Worm (Caenorhabditis elegans): ENCODE measurements around the gene C04G2.10.
A peak's percentile ranks its signal among the peaks of the same experiment; 100 is the strongest.

The C04G2.10 gene

DNA sequence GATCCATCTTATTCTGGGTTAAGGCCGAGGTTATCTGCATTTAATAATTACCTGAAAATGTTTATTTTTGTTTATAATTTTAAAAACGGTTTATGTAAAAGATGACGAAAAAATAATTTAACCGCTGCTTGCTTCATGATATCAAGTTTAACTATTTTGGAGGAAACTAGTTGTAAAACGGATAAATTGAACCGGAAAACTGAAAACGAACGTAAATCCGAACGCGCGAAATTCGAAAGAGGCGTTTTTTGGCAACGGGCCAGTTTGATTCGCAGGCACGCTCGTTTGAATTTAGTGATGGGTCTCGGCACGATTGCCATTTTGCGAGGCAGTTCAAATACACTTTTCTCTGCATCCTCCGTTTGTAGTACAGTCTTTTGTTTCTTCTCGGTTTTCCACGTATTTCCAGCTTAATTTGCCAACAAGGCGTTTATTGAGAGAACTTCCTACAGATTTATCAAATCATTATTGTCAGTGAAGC lies 13.7 kb downstream of the C04G2.10 start, which contains the start of the genes gtbp-1 and K08F4.3 (continued):
- TF ChIP-seq nhr-71 (tag; optimal IDR thresholded peaks at IDR 0.05) (peak; percentile 78), lin-13 (GFP tag; optimal IDR thresholded peaks at IDR 0.05) (peak; percentile 68), jun-1 (tag; optimal IDR thresholded peaks at IDR 0.05) (peak; percentile 53), tbx-2 (tag; optimal IDR thresholded peaks at IDR 0.05) (no peak), lsy-2 (tag; optimal IDR thresholded peaks at IDR 0.05) (peak; percentile 79 to 95), irx-1 (tag; optimal IDR thresholded peaks at IDR 0.05) (peak; percentile 10), swsn-7 (tag; optimal IDR thresholded peaks at IDR 0.05) (peak; percentile 48), nhr-19 (GFP tag; conservative IDR thresholded peaks at IDR 0.05) (peak; percentile 61), nhr-77 (tag; optimal IDR thresholded peaks at IDR 0.05) (peak; percentile 78)

DNA sequence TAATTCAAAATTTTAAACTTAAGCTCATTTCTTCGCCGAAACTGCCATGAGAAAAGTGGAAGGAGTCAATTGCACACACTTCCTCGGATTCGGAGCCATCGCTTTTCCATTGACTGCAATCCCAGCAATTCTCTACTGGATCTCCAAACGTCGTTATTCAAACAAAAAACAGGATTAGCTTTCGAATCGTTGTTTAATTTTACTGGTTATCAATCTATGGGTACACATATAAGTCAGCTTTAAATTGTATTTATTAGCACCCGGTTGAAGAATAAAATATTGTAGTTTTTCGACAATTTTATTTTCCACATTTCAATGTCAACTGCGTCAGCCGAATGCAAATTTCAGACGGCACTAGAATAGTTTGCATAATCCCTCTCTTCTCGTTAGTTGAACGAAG lies 14.7 kb downstream of the C04G2.10 start, which contains the start of gene glt-3:
glt-3 (plus strand) TSS at position 301 of the 400 bp plus-strand sequence.
- TF ChIP-seq hlh-17 (GFP tag; optimal IDR thresholded peaks at IDR 0.05; ENCODE audit: borderline replicate concordance) (no peak), pax-3 (tag; optimal IDR thresholded peaks at IDR 0.05) (no peak), ztf-4 (tag; optimal IDR thresholded peaks at IDR 0.05) (no peak), nhr-84 (tag; optimal IDR thresholded peaks at IDR 0.05) (no peak), hlh-4 (tag; optimal IDR thresholded peaks at IDR 0.05) (no peak), fkh-8 (tag; optimal IDR thresholded peaks at IDR 0.05) (no peak), snu-23 (GFP tag; optimal IDR thresholded peaks at IDR 0.05) (no peak), unc-62 (GFP tag; optimal IDR thresholded peaks at IDR 0.05) (no peak), nhr-85 (tag) (no peak), sox-4 (tag; optimal IDR thresholded peaks at IDR 0.05) (no peak), sptf-1 (tag; optimal IDR thresholded peaks at IDR 0.05) (no peak), ceh-90 (tag; optimal IDR thresholded peaks at IDR 0.05) (no peak), efl-1 (optimal IDR thresholded peaks at IDR 0.05) (no peak), efl-1 (GFP tag; optimal IDR thresholded peaks at IDR 0.05 in 1 of 2) (no peak), unc-98 (GFP tag; IDR thresholded peaks at IDR 0.05) (no peak), aha-1 (tag; optimal IDR thresholded peaks at IDR 0.05) (no peak), lin-39 (tag; optimal IDR thresholded peaks at IDR 0.05) (no peak)

DNA sequence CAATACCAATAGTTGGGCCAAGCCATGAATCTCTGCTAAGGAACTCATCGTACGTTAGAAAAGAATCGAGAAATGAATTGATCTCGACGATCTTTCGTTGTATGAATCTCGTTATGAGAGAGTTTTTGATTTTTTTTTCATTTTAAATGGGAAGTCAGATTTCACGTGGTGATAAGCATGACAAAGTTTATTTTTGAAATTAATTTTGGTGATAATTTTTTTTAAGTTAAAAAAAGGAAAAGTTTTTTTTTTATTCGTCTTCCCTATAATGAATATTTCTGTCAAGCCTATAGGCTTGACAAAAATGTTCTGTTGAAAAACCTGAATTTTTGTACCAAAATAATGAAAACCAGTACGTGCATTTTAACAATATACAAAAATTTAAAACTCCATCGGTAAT lies 20.6 kb downstream of the C04G2.10 start, which contains the start of gene K08F4.5:
K08F4.5 (minus strand) TSS at position 101 of the 400 bp plus-strand sequence.
- no peak for TF ChIP-seq grh-1 (GFP tag; IDR thresholded peaks at IDR 0.05)
- TF ChIP-seq jun-1 (tag; optimal IDR thresholded peaks at IDR 0.05), result no peak
- no peak for TF ChIP-seq mab-9 (GFP tag; IDR thresholded peaks at IDR 0.05)
- TF ChIP-seq aly-2 (tag; optimal IDR thresholded peaks at IDR 0.05), result no peak
- no peak for TF ChIP-seq sox-4 (tag; optimal IDR thresholded peaks at IDR 0.05)
- TF ChIP-seq swsn-7 (tag; optimal IDR thresholded peaks at IDR 0.05), result no peak
- TF ChIP-seq nhr-76 (tag; optimal IDR thresholded peaks at IDR 0.05), result no peak
- TF ChIP-seq ztf-4 (tag; optimal IDR thresholded peaks at IDR 0.05), result no peak
- TF ChIP-seq lin-13 (GFP tag; optimal IDR thresholded peaks at IDR 0.05), result no peak

DNA sequence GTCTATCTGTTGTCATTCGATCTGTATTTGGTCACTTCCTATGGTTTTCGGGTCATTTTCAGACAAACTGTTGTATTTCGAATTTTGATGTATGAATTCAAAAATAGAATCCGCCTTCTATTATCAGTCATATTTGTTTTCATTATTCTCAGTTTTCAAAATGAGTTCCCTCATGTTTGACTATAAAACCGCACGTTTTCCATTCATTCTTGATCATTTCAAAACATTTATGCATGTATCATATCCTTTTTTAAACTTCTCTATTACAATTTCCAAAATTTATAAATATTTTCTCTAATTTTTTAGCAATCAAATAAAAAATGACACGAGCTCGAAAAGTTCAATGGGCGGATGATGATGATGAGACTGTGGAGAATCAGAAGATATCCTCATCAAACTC lies 22.6 kb downstream of the C04G2.10 start, which contains the start of gene K08F4.12:
K08F4.12 (plus strand) TSS at position 301 of the 400 bp plus-strand sequence.
- TF ChIP-seq nhr-28 (tag; optimal IDR thresholded peaks at IDR 0.05) (no peak), ceh-8 (GFP tag; optimal IDR thresholded peaks at IDR 0.05) (no peak), nhr-84 (tag; optimal IDR thresholded peaks at IDR 0.05) (no peak), blmp-1 (tag; optimal IDR thresholded peaks at IDR 0.05) (no peak), zag-1 (tag; optimal IDR thresholded peaks at IDR 0.05) (no peak), pax-3 (tag; optimal IDR thresholded peaks at IDR 0.05) (no peak), egl-27 (tag; optimal IDR thresholded peaks at IDR 0.05) (no peak), ztf-11 (tag; optimal IDR thresholded peaks at IDR 0.05) (no peak), C16A3.4 (tag; optimal IDR thresholded peaks at IDR 0.05) (no peak), C34B4.2 (tag; optimal IDR thresholded peaks at IDR 0.05) (no peak), unc-86 (tag; optimal IDR thresholded peaks at IDR 0.05) (no peak), lsy-2 (tag; optimal IDR thresholded peaks at IDR 0.05) (no peak)
